Worm (Caenorhabditis elegans) whole organism, midembryonic: ENCODE results near the gene srz-102.
"Not testable (repeated sequence)": the region's sequence is repeated elsewhere in the genome, so short reads cannot be mapped to it uniquely, and the experiment has no call there.

ENCODE experiments used
- T22C8.4 ChIP-seq: fragments of 200-800 bp; sonication (Bioruptor generic); IDR thresholded peaks from 2 replicates; pipeline ENCODE4 v1.3.6; 2022; ENCODE audit warnings: missing genetic modification characterization, missing compliant biosample characterization
- cog-1 ChIP-seq: sonication (generic microtip); optimal IDR thresholded peaks from 2 replicates; lab custom pipeline; 2016; ENCODE audit warnings: missing genetic modification characterization, missing compliant biosample characterization
- flt-1 ChIP-seq: fragments of 200-800 bp; sonication (Bioruptor generic); IDR thresholded peaks from 2 replicates; pipeline ENCODE4 v1.3.6; 2022; ENCODE audit warnings: missing genetic modification characterization, missing compliant biosample characterization
- klf-2 ChIP-seq: fragments of 200-800 bp; sonication (Bioruptor generic); conservative IDR thresholded peaks from 2 replicates; pipeline ENCODE4 v1.3.6; 2022; ENCODE audit warnings: missing genetic modification reagents, missing genetic modification characterization, missing compliant biosample characterization
- med-1 ChIP-seq: sonication (generic microtip); optimal IDR thresholded peaks from 2 replicates; lab custom pipeline; 2017; ENCODE audit warnings: missing genetic modification characterization, mild to moderate bottlenecking, missing compliant biosample characterization, antibody characterized with exemption, missing genetic modification reagents; ENCODE audit not compliant: insufficient read depth
- ref-1 ChIP-seq: fragments of 200-800 bp; sonication (Bioruptor generic); conservative IDR thresholded peaks from 2 replicates; pipeline ENCODE4 v1.3.6; 2022; ENCODE audit warnings: missing genetic modification reagents, missing genetic modification characterization, missing compliant biosample characterization
- tab-1 ChIP-seq: fragments of 200-800 bp; sonication (Bioruptor generic); IDR thresholded peaks from 2 replicates; pipeline ENCODE4 v1.3.6; 2022; ENCODE audit warnings: missing genetic modification characterization, missing compliant biosample characterization
- ztf-23 ChIP-seq: fragments of 200-800 bp; sonication (Bioruptor generic); IDR thresholded peaks from 2 replicates; pipeline ENCODE4 v1.3.6; 2022; ENCODE audit warnings: missing genetic modification reagents, missing genetic modification characterization, missing compliant biosample characterization
- ztf-29 ChIP-seq: fragments of 200-800 bp; sonication (Bioruptor generic); IDR thresholded peaks from 2 replicates; pipeline ENCODE4 v1.3.6; 2022; ENCODE audit warnings: missing genetic modification reagents, missing genetic modification characterization, missing compliant biosample characterization

srz-102 gene

ce11 chrV:16654242-16654641, 33.1 kb upstream of the srz-102 start, which contains the start of gene W06G6.15:
TSS of gene W06G6.15 (plus strand) at chrV:16654542.
- TF ChIP-seq cog-1 (tag; lab: Kevin White, UChicago); tab-1 (GFP tag; lab: Robert Waterston, UW); med-1 (GFP tag; lab: Kevin White, UChicago): not testable (repeated sequence)

- TF ChIP-seq flt-1; ztf-23 (GFP tag; lab: Robert Waterston, UW); med-1 (GFP tag; lab: Kevin White, UChicago): not testable (repeated sequence)
These were observed 26.5 kb upstream of the srz-102 start, which contains the start of gene Y70C5B.2 for ce11 chrV:16660816-16661215. TSS of gene Y70C5B.2 (minus strand) at chrV:16660916.

DNA sequence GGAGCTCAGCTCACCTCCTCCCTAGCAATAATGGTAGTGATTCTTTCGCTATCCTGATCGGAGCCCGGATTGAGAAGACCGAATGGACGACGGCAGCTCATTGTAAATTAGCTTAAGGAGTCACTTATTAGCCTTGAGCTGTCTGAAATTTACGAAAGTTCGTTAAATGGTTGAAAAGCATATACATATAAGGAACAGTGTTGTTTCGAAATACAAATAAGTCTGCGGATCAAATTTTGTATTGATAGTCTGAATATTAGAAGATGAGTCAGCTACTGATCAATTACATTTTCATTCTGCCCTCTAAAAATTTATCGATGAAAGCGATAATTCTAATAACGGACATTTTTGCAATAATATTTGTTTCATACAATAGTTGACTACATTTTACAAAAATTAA, 20.7 kb upstream of the srz-102 start, which contains the start of gene F14F8.14:
Gene F14F8.14 (minus strand): TSS at position 101 of the 400 bp plus-strand sequence.
- TF ChIP-seq med-1 (GFP tag; lab: Kevin White, UChicago) (no peak), klf-2 (GFP tag; lab: Robert Waterston, UW) (no peak), ztf-23 (GFP tag; lab: Robert Waterston, UW) (no peak), tab-1 (GFP tag; lab: Robert Waterston, UW) (no peak), ztf-29 (no peak)

- no peak for TF ChIP-seq klf-2 (GFP tag; lab: Robert Waterston, UW)
- no peak for TF ChIP-seq tab-1 (GFP tag; lab: Robert Waterston, UW)
- no peak for TF ChIP-seq ref-1 (GFP tag; lab: Robert Waterston, UW)
- TF ChIP-seq ztf-29: no peak
- no peak for TF ChIP-seq cog-1 (tag; lab: Kevin White, UChicago)
- no peak for TF ChIP-seq med-1 (GFP tag; lab: Kevin White, UChicago)
- no peak for TF ChIP-seq T22C8.4 (GFP tag; lab: Robert Waterston, UW)
- no peak for TF ChIP-seq ztf-23 (GFP tag; lab: Robert Waterston, UW)
- TF ChIP-seq flt-1: no peak
These were observed 18.9 kb upstream of the srz-102 start, which contains the start of gene F14F8.9 for ce11 chrV:16668473-16668872. TSS of gene F14F8.9 (minus strand) at chrV:16668573.

- TF ChIP-seq tab-1 (GFP tag; lab: Robert Waterston, UW) (no peak), ref-1 (GFP tag; lab: Robert Waterston, UW) (no peak), klf-2 (GFP tag; lab: Robert Waterston, UW) (no peak), ztf-23 (GFP tag; lab: Robert Waterston, UW) (no peak), ztf-29 (no peak), flt-1 (no peak), med-1 (GFP tag; lab: Kevin White, UChicago) (no peak)
These were observed 16.1 kb upstream of the srz-102 start, which contains the start of gene str-61 for ce11 chrV:16671190-16671589. TSS of gene str-61 (minus strand) at chrV:16671290.

DNA sequence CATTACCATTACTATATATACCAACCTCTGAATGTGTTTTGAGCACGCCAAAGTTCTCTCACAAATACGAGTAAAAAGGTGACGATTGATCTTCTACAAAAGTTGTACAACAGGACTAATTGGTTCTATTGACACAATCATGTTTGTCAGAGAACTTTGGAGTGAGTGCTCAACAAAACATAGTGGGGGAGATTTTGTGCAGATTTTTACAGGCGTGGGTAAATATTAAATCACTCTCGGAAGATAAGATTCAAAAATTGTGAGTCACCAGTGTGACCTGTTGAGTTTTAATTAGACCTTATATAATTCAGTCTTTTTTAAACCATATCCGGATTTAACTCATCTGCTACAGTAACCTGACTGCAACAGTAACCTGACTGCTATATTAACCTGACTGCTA, 15.1 kb upstream of the srz-102 start, which contains the start of gene F14F8.8:
Gene F14F8.8 (minus strand): TSS at position 101 of the 400 bp plus-strand sequence.
- TF ChIP-seq T22C8.4 (GFP tag; lab: Robert Waterston, UW) (no peak), cog-1 (tag; lab: Kevin White, UChicago) (no peak), ref-1 (GFP tag; lab: Robert Waterston, UW) (no peak), tab-1 (GFP tag; lab: Robert Waterston, UW) (no peak), med-1 (GFP tag; lab: Kevin White, UChicago) (no peak), ztf-29 (no peak)

- TF ChIP-seq flt-1 (no peak), ref-1 (GFP tag; lab: Robert Waterston, UW) (no peak)
These were observed 12.9 kb upstream of the srz-102 start for ce11 chrV:16674399-16674798.

DNA sequence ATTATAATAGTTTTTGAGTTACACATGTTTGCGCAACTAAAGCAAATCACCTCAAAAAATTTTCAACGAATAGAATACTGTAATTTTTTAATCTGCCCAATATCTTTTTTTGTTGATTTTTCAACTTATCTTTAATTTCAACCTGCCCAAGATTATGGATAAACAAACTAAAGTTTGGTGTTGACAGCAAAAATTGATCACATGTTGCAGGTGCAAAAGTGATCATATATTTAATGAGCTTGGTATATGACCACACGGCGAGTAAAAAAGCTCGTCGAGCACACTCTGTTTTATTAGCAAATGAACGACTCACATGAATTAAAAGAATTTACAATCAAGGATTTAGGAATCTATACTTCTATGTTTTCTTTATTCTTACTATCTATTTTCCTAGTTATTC, 11.8 kb upstream of the srz-102 start, which contains the start of gene srz-1:
Gene srz-1 (plus strand): TSS at position 301 of the 400 bp plus-strand sequence.
- no peak for TF ChIP-seq med-1 (GFP tag; lab: Kevin White, UChicago)
- no peak for TF ChIP-seq klf-2 (GFP tag; lab: Robert Waterston, UW)
- no peak for TF ChIP-seq T22C8.4 (GFP tag; lab: Robert Waterston, UW)

ce11 chrV:16679237-16679636, 8.1 kb upstream of the srz-102 start, which contains the start of gene srz-103:
TSS of gene srz-103 (minus strand) at chrV:16679337.
- TF ChIP-seq med-1 (GFP tag; lab: Kevin White, UChicago): no peak
- TF ChIP-seq T22C8.4 (GFP tag; lab: Robert Waterston, UW): no peak
- TF ChIP-seq tab-1 (GFP tag; lab: Robert Waterston, UW): no peak
- TF ChIP-seq ztf-29: no peak
- TF ChIP-seq cog-1 (tag; lab: Kevin White, UChicago): no peak
- no peak for TF ChIP-seq klf-2 (GFP tag; lab: Robert Waterston, UW)
- TF ChIP-seq flt-1: no peak
- TF ChIP-seq ztf-23 (GFP tag; lab: Robert Waterston, UW): no peak
- TF ChIP-seq ref-1 (GFP tag; lab: Robert Waterston, UW): no peak

DNA sequence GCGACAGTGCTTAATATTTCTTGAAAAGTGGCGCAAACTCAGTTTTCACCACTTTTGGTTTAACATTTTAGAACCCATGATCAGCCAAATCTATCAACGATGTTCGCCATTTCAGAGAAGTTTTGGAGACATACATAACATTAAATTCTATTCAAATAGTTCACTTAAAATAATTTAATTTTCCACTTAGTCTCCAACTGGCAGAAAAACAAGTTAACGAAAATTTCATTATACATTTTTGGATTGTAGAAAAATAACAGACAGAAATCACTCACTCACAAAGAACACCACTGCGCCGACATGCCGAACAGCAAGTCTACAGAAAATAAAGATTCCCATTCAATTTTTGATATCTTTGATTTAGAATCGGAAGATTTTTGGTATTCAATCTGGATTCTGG, 7.3 kb upstream of the srz-102 start, which contains the start of gene srw-44:
Gene srw-44 (plus strand): TSS at position 301 of the 400 bp plus-strand sequence.
- TF ChIP-seq klf-2 (GFP tag; lab: Robert Waterston, UW): no peak
- no peak for TF ChIP-seq ref-1 (GFP tag; lab: Robert Waterston, UW)
- TF ChIP-seq med-1 (GFP tag; lab: Kevin White, UChicago): no peak
- no peak for TF ChIP-seq tab-1 (GFP tag; lab: Robert Waterston, UW)
- no peak for TF ChIP-seq cog-1 (tag; lab: Kevin White, UChicago)
- TF ChIP-seq ztf-23 (GFP tag; lab: Robert Waterston, UW): no peak
- no peak for TF ChIP-seq flt-1
- no peak for TF ChIP-seq T22C8.4 (GFP tag; lab: Robert Waterston, UW)
- TF ChIP-seq ztf-29: no peak
